Worm (Caenorhabditis elegans) whole organism, late embryonic: ENCODE measurements around the gene srh-271.

ENCODE experiments used
- ama-1 ChIP-seq: fragments of 150-350 bp; optimal IDR thresholded peaks from 2 replicates; lab custom pipeline; 2014
- che-1 ChIP-seq: sonication (generic microtip); optimal IDR thresholded peaks from 2 replicates; lab custom pipeline; 2016; ENCODE audit warnings: mild to moderate bottlenecking, missing genetic modification characterization, missing compliant biosample characterization
- fkh-6 ChIP-seq: sonication (generic microtip); optimal IDR thresholded peaks from 2 replicates; lab custom pipeline; 2016; ENCODE audit warnings: missing genetic modification characterization, missing compliant biosample characterization
- nhr-232 ChIP-seq: sonication (generic microtip); optimal IDR thresholded peaks from 2 replicates; lab custom pipeline; 2016; ENCODE audit warnings: missing genetic modification characterization, missing compliant biosample characterization
- npax-4 ChIP-seq: sonication (generic microtip); optimal IDR thresholded peaks from 2 replicates; lab custom pipeline; 2016; ENCODE audit warnings: missing genetic modification characterization, missing compliant biosample characterization
- pha-4 ChIP-seq: fragments of 150-350 bp; optimal IDR thresholded peaks from 2 replicates; lab custom pipeline; 2018; ENCODE audit warnings: missing biosample characterization, missing genetic modification reagents, missing genetic modification characterization
- unc-86 ChIP-seq: sonication (generic microtip); optimal IDR thresholded peaks from 2 replicates; lab custom pipeline; 2016; ENCODE audit warnings: missing genetic modification characterization, missing compliant biosample characterization

DNA sequence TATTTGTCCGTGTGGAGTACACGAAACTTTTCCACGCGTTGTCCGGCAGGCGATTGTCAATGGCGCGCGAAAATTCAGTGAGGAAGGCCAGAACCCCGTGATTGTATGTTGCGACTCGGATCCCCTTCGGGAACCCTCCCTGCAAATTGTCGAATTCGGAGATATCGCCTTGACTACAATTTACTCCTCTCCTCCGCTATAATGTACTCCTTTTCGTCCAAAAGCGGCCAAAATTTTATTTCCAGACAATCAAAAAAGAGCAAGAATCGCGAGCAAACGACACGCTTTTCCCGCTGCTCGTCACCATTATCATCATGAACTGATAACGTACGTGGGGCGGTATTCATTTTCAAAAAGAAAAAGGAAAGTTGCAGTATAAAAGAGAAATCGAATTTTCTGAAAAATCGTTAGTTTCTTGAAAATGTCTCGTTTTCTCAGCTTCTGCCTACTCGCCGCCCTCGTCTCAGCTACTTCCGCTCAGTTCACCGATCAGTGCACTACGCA, 29.6 kb downstream of the srh-271 start, which contains the start of gene irg-3:
- no peak for TF ChIP-seq che-1 (tag; lab: Kevin White, UChicago)
- TF ChIP-seq pha-4 (tag; lab: Kevin White, UChicago), result no peak
- TF ChIP-seq unc-86 (tag; lab: Kevin White, UChicago), result no peak
- no peak for TF ChIP-seq nhr-232 (tag; lab: Kevin White, UChicago)
- TF ChIP-seq fkh-6, result no peak
- TF ChIP-seq npax-4 (tag; lab: Kevin White, UChicago), result no peak
- no peak for TF ChIP-seq ama-1 (lab: Kevin White, UChicago)
